Worm (Caenorhabditis elegans) whole organism, midembryonic: ENCODE measurements around the gene Y39A1A.31.

Experiments used
- T22C8.4 ChIP-seq: fragments of 200-800 bp; sonication (Bioruptor generic); IDR thresholded peaks from 2 replicates; pipeline ENCODE4 v1.3.6; 2022; ENCODE audit warnings: missing genetic modification characterization, missing compliant biosample characterization
- cog-1 ChIP-seq: sonication (generic microtip); optimal IDR thresholded peaks from 2 replicates; lab custom pipeline; 2016; ENCODE audit warnings: missing genetic modification characterization, missing compliant biosample characterization
- flt-1 ChIP-seq: fragments of 200-800 bp; sonication (Bioruptor generic); IDR thresholded peaks from 2 replicates; pipeline ENCODE4 v1.3.6; 2022; ENCODE audit warnings: missing genetic modification characterization, missing compliant biosample characterization
- klf-2 ChIP-seq: fragments of 200-800 bp; sonication (Bioruptor generic); conservative IDR thresholded peaks from 2 replicates; pipeline ENCODE4 v1.3.6; 2022; ENCODE audit warnings: missing genetic modification reagents, missing genetic modification characterization, missing compliant biosample characterization
- med-1 ChIP-seq: sonication (generic microtip); optimal IDR thresholded peaks from 2 replicates; lab custom pipeline; 2017; ENCODE audit warnings: missing genetic modification characterization, mild to moderate bottlenecking, missing compliant biosample characterization, antibody characterized with exemption, missing genetic modification reagents; ENCODE audit not compliant: insufficient read depth
- ref-1 ChIP-seq: fragments of 200-800 bp; sonication (Bioruptor generic); conservative IDR thresholded peaks from 2 replicates; pipeline ENCODE4 v1.3.6; 2022; ENCODE audit warnings: missing genetic modification reagents, missing genetic modification characterization, missing compliant biosample characterization
- tab-1 ChIP-seq: fragments of 200-800 bp; sonication (Bioruptor generic); IDR thresholded peaks from 2 replicates; pipeline ENCODE4 v1.3.6; 2022; ENCODE audit warnings: missing genetic modification characterization, missing compliant biosample characterization
- ztf-23 ChIP-seq: fragments of 200-800 bp; sonication (Bioruptor generic); IDR thresholded peaks from 2 replicates; pipeline ENCODE4 v1.3.6; 2022; ENCODE audit warnings: missing genetic modification reagents, missing genetic modification characterization, missing compliant biosample characterization
- ztf-29 ChIP-seq: fragments of 200-800 bp; sonication (Bioruptor generic); IDR thresholded peaks from 2 replicates; pipeline ENCODE4 v1.3.6; 2022; ENCODE audit warnings: missing genetic modification reagents, missing genetic modification characterization, missing compliant biosample characterization

The Y39A1A.31 gene

ce11 chrIII:10666640-10667039 is 22.3 kb downstream of the Y39A1A.31 start:
- TF ChIP-seq cog-1 (tag; lab: Kevin White, UChicago): no peak
- no peak for TF ChIP-seq flt-1 (GFP tag; lab: Robert Waterston, UW)

ce11 chrIII:10661292-10661691 is 27.7 kb downstream of the Y39A1A.31 start:
- no peak for TF ChIP-seq T22C8.4 (GFP tag; lab: Robert Waterston, UW)
- no peak for TF ChIP-seq flt-1 (GFP tag; lab: Robert Waterston, UW)
- no peak for TF ChIP-seq klf-2 (GFP tag; lab: Robert Waterston, UW)
- no peak for TF ChIP-seq ztf-23 (GFP tag; lab: Robert Waterston, UW)
- TF ChIP-seq ztf-29 (GFP tag; lab: Robert Waterston, UW): 0 out of 2 replicates have a peak, but pooled peaks have one; percentile 16

- TF ChIP-seq tab-1 (GFP tag; lab: Robert Waterston, UW): no peak
- TF ChIP-seq ztf-29 (GFP tag; lab: Robert Waterston, UW): no peak
- no peak for TF ChIP-seq ztf-23 (GFP tag; lab: Robert Waterston, UW)
- no peak for TF ChIP-seq med-1 (GFP tag; lab: Kevin White, UChicago)
- no peak for TF ChIP-seq flt-1 (GFP tag; lab: Robert Waterston, UW)
- no peak for TF ChIP-seq ref-1
- no peak for TF ChIP-seq cog-1 (tag; lab: Kevin White, UChicago)
- TF ChIP-seq T22C8.4 (GFP tag; lab: Robert Waterston, UW): no peak
- TF ChIP-seq klf-2 (GFP tag; lab: Robert Waterston, UW): no peak
Measured at ce11 chrIII:10658394-10658793, 30.6 kb downstream of the Y39A1A.31 start.

ce11 chrIII:10657661-10658060 is 31.3 kb downstream of the Y39A1A.31 start:
- TF ChIP-seq klf-2 (GFP tag; lab: Robert Waterston, UW) (no peak), cog-1 (tag; lab: Kevin White, UChicago) (no peak), tab-1 (GFP tag; lab: Robert Waterston, UW) (no peak), ztf-23 (GFP tag; lab: Robert Waterston, UW) (no peak), med-1 (GFP tag; lab: Kevin White, UChicago) (no peak), T22C8.4 (GFP tag; lab: Robert Waterston, UW) (no peak), ztf-29 (GFP tag; lab: Robert Waterston, UW) (no peak), ref-1 (no peak), flt-1 (GFP tag; lab: Robert Waterston, UW) (no peak)

- TF ChIP-seq tab-1 (GFP tag; lab: Robert Waterston, UW): no peak
- no peak for TF ChIP-seq klf-2 (GFP tag; lab: Robert Waterston, UW)
- TF ChIP-seq ztf-23 (GFP tag; lab: Robert Waterston, UW): no peak
- TF ChIP-seq flt-1 (GFP tag; lab: Robert Waterston, UW): no peak
- no peak for TF ChIP-seq cog-1 (tag; lab: Kevin White, UChicago)
- TF ChIP-seq med-1 (GFP tag; lab: Kevin White, UChicago): no peak
- no peak for TF ChIP-seq ref-1
- no peak for TF ChIP-seq T22C8.4 (GFP tag; lab: Robert Waterston, UW)
- TF ChIP-seq ztf-29 (GFP tag; lab: Robert Waterston, UW): no peak
Measured at ce11 chrIII:10656069-10656468, 32.9 kb downstream of the Y39A1A.31 start.

ce11 chrIII:10654718-10655117 is 34.2 kb downstream of the Y39A1A.31 start, which contains the start of gene cnt-2:
Gene cnt-2, plus strand, starts transcription at chrIII:10655018.
- TF ChIP-seq klf-2 (GFP tag; lab: Robert Waterston, UW) (no peak), T22C8.4 (GFP tag; lab: Robert Waterston, UW) (no peak), ref-1 (no peak), cog-1 (tag; lab: Kevin White, UChicago) (no peak), tab-1 (GFP tag; lab: Robert Waterston, UW) (no peak), ztf-29 (GFP tag; lab: Robert Waterston, UW) (no peak), flt-1 (GFP tag; lab: Robert Waterston, UW) (no peak), ztf-23 (GFP tag; lab: Robert Waterston, UW) (no peak), med-1 (GFP tag; lab: Kevin White, UChicago) (no peak)

ce11 chrIII:10653479-10653878 is 35.5 kb downstream of the Y39A1A.31 start:
- TF ChIP-seq flt-1 (GFP tag; lab: Robert Waterston, UW) (no peak), ref-1 (no peak), cog-1 (tag; lab: Kevin White, UChicago) (no peak), T22C8.4 (GFP tag; lab: Robert Waterston, UW) (no peak), med-1 (GFP tag; lab: Kevin White, UChicago) (no peak), tab-1 (GFP tag; lab: Robert Waterston, UW) (no peak), ztf-23 (GFP tag; lab: Robert Waterston, UW) (no peak), ztf-29 (GFP tag; lab: Robert Waterston, UW) (no peak), klf-2 (GFP tag; lab: Robert Waterston, UW) (no peak)

- TF ChIP-seq ref-1 (no peak), flt-1 (GFP tag; lab: Robert Waterston, UW) (no peak), cog-1 (tag; lab: Kevin White, UChicago) (no peak), klf-2 (GFP tag; lab: Robert Waterston, UW) (no peak), ztf-29 (GFP tag; lab: Robert Waterston, UW) (no peak), T22C8.4 (GFP tag; lab: Robert Waterston, UW) (no peak), ztf-23 (GFP tag; lab: Robert Waterston, UW) (no peak), tab-1 (GFP tag; lab: Robert Waterston, UW) (no peak), med-1 (GFP tag; lab: Kevin White, UChicago) (no peak)
Measured at ce11 chrIII:10652833-10653232, 36.1 kb downstream of the Y39A1A.31 start.

ce11 chrIII:10651634-10652033 is 37.3 kb downstream of the Y39A1A.31 start:
- TF ChIP-seq flt-1 (GFP tag; lab: Robert Waterston, UW) (peak; percentile 57; the same call in 1 of the 2 replicates), T22C8.4 (GFP tag; lab: Robert Waterston, UW) (peak; percentile 69; the same call in 1 of the 2 replicates), cog-1 (tag; lab: Kevin White, UChicago) (peak; percentile 53), ztf-23 (GFP tag; lab: Robert Waterston, UW) (no peak; the same call in 1 of the 2 replicates), ref-1 (no peak), ztf-29 (GFP tag; lab: Robert Waterston, UW) (no peak), med-1 (GFP tag; lab: Kevin White, UChicago) (no peak), tab-1 (GFP tag; lab: Robert Waterston, UW) (no peak), klf-2 (GFP tag; lab: Robert Waterston, UW) (no peak)
